Worm (Caenorhabditis elegans) whole organism, L1 larva: Measurements from ENCODE around the gene T27A8.7.

Experiments used
- egl-27 ChIP-seq, 2 experiments: fragments of 150-350 bp in 1 of 2; sonication (generic microtip); optimal IDR thresholded peaks; 3 replicates each; lab custom pipeline; 2017 to 2018; ENCODE audit warnings: missing biosample characterization in 2 of 2, missing genetic modification characterization in 2 of 2, missing genetic modification reagents in 2 of 2
- fos-1 ChIP-seq: fragments of 150-350 bp; optimal IDR thresholded peaks from 2 replicates; lab custom pipeline; 2014; ENCODE audit warnings: missing biosample characterization, missing genetic modification characterization
- lin-13 ChIP-seq: fragments of 150-350 bp; optimal IDR thresholded peaks from 2 replicates; lab custom pipeline; 2014; ENCODE audit warnings: missing biosample characterization, missing genetic modification reagents, missing genetic modification characterization
- pax-3 ChIP-seq: fragments of 200-800 bp; sonication (Bioruptor generic); optimal IDR thresholded peaks from 2 replicates; lab custom pipeline; 2018; ENCODE audit warnings: mild to moderate bottlenecking, missing genetic modification characterization, moderate library complexity, missing compliant biosample characterization
- unc-62 ChIP-seq: fragments of 150-350 bp; optimal IDR thresholded peaks from 2 replicates; lab custom pipeline; 2014; ENCODE audit warnings: missing biosample characterization, missing genetic modification reagents, missing genetic modification characterization

DNA sequence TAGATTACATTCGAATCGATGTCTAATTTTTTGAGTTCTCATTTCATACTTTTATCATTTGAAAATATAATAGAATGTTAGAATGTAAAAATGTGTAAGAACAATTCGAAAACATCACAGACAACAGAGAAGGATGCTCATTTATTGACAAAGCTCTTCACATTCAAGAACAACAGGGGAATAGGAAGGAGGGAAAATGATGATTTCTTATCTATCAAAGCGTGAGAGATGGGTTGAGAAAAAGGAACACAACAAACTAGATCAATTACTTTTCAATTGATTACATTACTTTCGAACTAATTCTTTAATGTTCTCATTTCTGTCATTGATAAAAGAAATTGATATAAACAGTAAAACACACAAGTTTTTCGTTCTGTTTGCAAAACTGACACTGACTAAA, 38.5 kb upstream of the T27A8.7 start, which contains the start of the genes VB0395L.1 and nhx-1:
- TF ChIP-seq egl-27 (tag; optimal IDR thresholded peaks at IDR 0.05; lab: Kevin White, UChicago) (no peak), pax-3 (no peak), fos-1 (no peak), unc-62 (GFP tag; lab: Kevin White, UChicago) (no peak), lin-13 (GFP tag; lab: Kevin White, UChicago) (no peak)
